Fruit fly (Drosophila melanogaster) whole organism, embryonic: ENCODE data around the gene CG3841.
A peak's percentile ranks its signal among the peaks of the same experiment; 100 is the strongest.

ENCODE experiments used
- Ada2b ChIP-seq: fragments of 200-800 bp; sonication (Bioruptor generic); IDR thresholded peaks from 2 replicates; pipeline ENCODE4 v1.3.6; 2022; ENCODE audit warnings: missing biosample characterization, missing genetic modification characterization
- Bdp1 ChIP-seq: fragments of 200-800 bp; sonication (Bioruptor generic); optimal IDR thresholded peaks from 3 replicates; lab custom pipeline; 2016; ENCODE audit warnings: missing biosample characterization, missing genetic modification characterization
- CG10565 ChIP-seq: fragments of 200-800 bp; sonication (Bioruptor generic); optimal IDR thresholded peaks from 3 replicates; lab custom pipeline; 2016; ENCODE audit warnings: missing biosample characterization, mild to moderate bottlenecking, missing genetic modification characterization
- CG10959 ChIP-seq: fragments of 200-800 bp; sonication (Bioruptor generic); IDR thresholded peaks from 2 replicates; pipeline ENCODE4 v1.3.6; 2022; ENCODE audit warnings: missing biosample characterization, missing genetic modification characterization
- CG12391 ChIP-seq: fragments of 200-800 bp; sonication (Bioruptor generic); optimal IDR thresholded peaks from 3 replicates; lab custom pipeline; 2018; ENCODE audit warnings: missing biosample characterization, mild to moderate bottlenecking, missing genetic modification characterization, moderate library complexity
- CG13624 ChIP-seq: fragments of 200-800 bp; sonication (Bioruptor generic); optimal IDR thresholded peaks from 2 replicates; lab custom pipeline; 2016; ENCODE audit warnings: missing biosample characterization, missing genetic modification characterization
- CG15269 ChIP-seq: fragments of 200-800 bp; sonication (Bioruptor generic); optimal IDR thresholded peaks from 2 replicates; lab custom pipeline; 2018; ENCODE audit warnings: missing biosample characterization, mild to moderate bottlenecking, missing genetic modification characterization, moderate library complexity
- CG15514 ChIP-seq: fragments of 200-800 bp; sonication (Bioruptor generic); optimal IDR thresholded peaks from 3 replicates; lab custom pipeline; 2017; ENCODE audit warnings: missing biosample characterization, missing genetic modification characterization, mild to moderate bottlenecking, moderate library complexity, missing genetic modification reagents
- CG15696 ChIP-seq: fragments of 200-800 bp; sonication (Bioruptor generic); optimal IDR thresholded peaks from 2 replicates; lab custom pipeline; 2019; ENCODE audit warnings: missing biosample characterization, mild to moderate bottlenecking, missing genetic modification characterization, moderate library complexity
- CG1647 ChIP-seq: fragments of 200-800 bp; sonication (Bioruptor generic); optimal IDR thresholded peaks from 3 replicates; lab custom pipeline; 2016; ENCODE audit warnings: missing biosample characterization, missing genetic modification characterization
- CG2889 ChIP-seq: fragments of 200-800 bp; sonication (Bioruptor generic); IDR thresholded peaks from 3 replicates; pipeline ENCODE4 v1.3.6; 2022; ENCODE audit warnings: missing biosample characterization, missing genetic modification characterization
- CG32772 ChIP-seq: fragments of 200-800 bp; sonication (Bioruptor generic); IDR thresholded peaks from 2 replicates; pipeline ENCODE4 v1.3.6; 2022; ENCODE audit warnings: missing biosample characterization, missing genetic modification characterization
- CG34224 ChIP-seq: fragments of 200-800 bp; sonication (Bioruptor generic); IDR thresholded peaks from 3 replicates; pipeline ENCODE4 v1.3.6; 2022; ENCODE audit warnings: missing biosample characterization, missing genetic modification characterization; ENCODE audit not compliant: partially characterized antibody
- CG3838 ChIP-seq: fragments of 200-800 bp; sonication (Bioruptor generic); optimal IDR thresholded peaks from 3 replicates; lab custom pipeline; 2016; ENCODE audit warnings: missing biosample characterization, missing genetic modification characterization
- CG3847 ChIP-seq: fragments of 200-800 bp; sonication (Bioruptor generic); IDR thresholded peaks from 2 replicates; pipeline ENCODE4 v1.3.6; 2022; ENCODE audit warnings: missing biosample characterization, missing genetic modification characterization
- CG6272 ChIP-seq: fragments of 200-800 bp; sonication (Bioruptor generic); IDR thresholded peaks from 2 replicates; pipeline ENCODE4 v1.3.6; 2022; ENCODE audit warnings: missing biosample characterization, missing genetic modification characterization
- CG8765 ChIP-seq: fragments of 200-800 bp; sonication (Bioruptor generic); IDR thresholded peaks from 2 replicates; pipeline ENCODE4 v1.3.6; 2022; ENCODE audit warnings: missing biosample characterization, missing genetic modification characterization
- CG8924 ChIP-seq: fragments of 200-800 bp; optimal IDR thresholded peaks from 3 replicates; lab custom pipeline; 2019; ENCODE audit warnings: missing biosample characterization, mild to moderate bottlenecking, missing genetic modification characterization, moderate library complexity
- CG9727 ChIP-seq: fragments of 200-800 bp; sonication (Bioruptor generic); optimal IDR thresholded peaks from 3 replicates; lab custom pipeline; 2017; ENCODE audit warnings: missing biosample characterization, mild to moderate bottlenecking, missing genetic modification characterization
- CrebB ChIP-seq: fragments of 200-800 bp; sonication (Bioruptor generic); optimal IDR thresholded peaks from 3 replicates; lab custom pipeline; 2018; ENCODE audit warnings: missing biosample characterization, mild to moderate bottlenecking, missing genetic modification characterization
- D19B ChIP-seq: fragments of 200-800 bp; sonication (Bioruptor generic); optimal IDR thresholded peaks from 2 replicates; lab custom pipeline; 2017; ENCODE audit warnings: missing biosample characterization, mild to moderate bottlenecking, missing genetic modification characterization
- Ets65A ChIP-seq: fragments of 200-800 bp; sonication (Bioruptor generic); peaks from one replicate; lab custom pipeline; 2016; ENCODE audit warnings: missing biosample characterization, missing genetic modification characterization
- Hsf ChIP-seq: fragments of 200-800 bp; sonication (Bioruptor generic); optimal IDR thresholded peaks from 3 replicates; lab custom pipeline; 2016; ENCODE audit warnings: missing biosample characterization, missing genetic modification characterization
- MTF-1 ChIP-seq: fragments of 200-800 bp; sonication (Bioruptor generic); optimal IDR thresholded peaks from 2 replicates; lab custom pipeline; 2018; ENCODE audit warnings: missing biosample characterization, mild to moderate bottlenecking, missing genetic modification characterization, borderline replicate concordance
- Neu2 ChIP-seq: fragments of 200-800 bp; sonication (Bioruptor generic); optimal IDR thresholded peaks from 3 replicates; lab custom pipeline; 2016; ENCODE audit warnings: missing biosample characterization, missing genetic modification characterization, borderline replicate concordance
- Optix ChIP-seq: fragments of 200-800 bp; sonication (Bioruptor generic); IDR thresholded peaks from 3 replicates; pipeline ENCODE4 v1.3.6; 2022; ENCODE audit warnings: missing biosample characterization, missing genetic modification characterization
- Side ChIP-seq: fragments of 200-800 bp; sonication (Bioruptor generic); optimal IDR thresholded peaks from 2 replicates; lab custom pipeline; 2016; ENCODE audit warnings: missing biosample characterization, missing genetic modification characterization
- TFAM ChIP-seq: fragments of 200-800 bp; sonication (Bioruptor generic); optimal IDR thresholded peaks from 2 replicates; lab custom pipeline; 2017; ENCODE audit warnings: missing biosample characterization, missing genetic modification characterization, inconsistent platforms
- ab ChIP-seq: fragments of 200-800 bp; sonication (Bioruptor generic); optimal IDR thresholded peaks from 2 replicates; lab custom pipeline; 2016; ENCODE audit warnings: missing biosample characterization, missing genetic modification characterization
- aop ChIP-seq: fragments of 200-800 bp; sonication (Bioruptor generic); IDR thresholded peaks from 2 replicates; pipeline ENCODE4 v1.3.6; 2022; ENCODE audit warnings: missing biosample characterization, missing genetic modification characterization
- ash1 ChIP-seq: fragments of 200-800 bp; sonication (Bioruptor generic); optimal IDR thresholded peaks from 2 replicates; lab custom pipeline; 2018; ENCODE audit warnings: missing biosample characterization, mild to moderate bottlenecking, missing genetic modification characterization
- ato ChIP-seq: fragments of 200-800 bp; sonication (Bioruptor generic); IDR thresholded peaks from 2 replicates; pipeline ENCODE4 v1.3.6; 2022; ENCODE audit warnings: missing biosample characterization, missing genetic modification characterization; ENCODE audit not compliant: partially characterized antibody
- br ChIP-seq: fragments of >200 bp; optimal IDR thresholded peaks from 2 replicates; lab custom pipeline; 2017
- btn ChIP-seq: fragments of 200-800 bp; sonication (Bioruptor generic); optimal IDR thresholded peaks from 2 replicates; lab custom pipeline; 2016; ENCODE audit warnings: missing biosample characterization, missing genetic modification characterization
- cas ChIP-seq: fragments of 200-800 bp; sonication (Bioruptor generic); IDR thresholded peaks from 2 replicates; pipeline ENCODE4 v1.3.6; 2022; ENCODE audit warnings: missing biosample characterization, missing genetic modification characterization
- croc ChIP-seq: fragments of 200-800 bp; sonication (Bioruptor generic); conservative IDR thresholded peaks from 3 replicates; pipeline ENCODE4 v1.3.6; 2022; ENCODE audit warnings: missing biosample characterization, missing genetic modification characterization
- crol ChIP-seq: fragments of 200-800 bp; sonication (Bioruptor generic); IDR thresholded peaks from 2 replicates; pipeline ENCODE4 v1.3.6; 2022; ENCODE audit warnings: missing biosample characterization, missing genetic modification characterization
- danr ChIP-seq: fragments of 200-800 bp; sonication (Bioruptor generic); IDR thresholded peaks from 2 replicates; pipeline ENCODE4 v1.3.6; 2022; ENCODE audit warnings: missing biosample characterization, missing genetic modification characterization
- esg ChIP-seq: fragments of 200-800 bp; sonication (Bioruptor generic); conservative IDR thresholded peaks from 2 replicates; pipeline ENCODE4 v1.3.6; 2022; ENCODE audit warnings: missing biosample characterization, missing genetic modification characterization
- gce ChIP-seq: fragments of 200-800 bp; sonication (Bioruptor generic); IDR thresholded peaks from 3 replicates; pipeline ENCODE4 v1.3.6; 2022; ENCODE audit warnings: missing biosample characterization, missing genetic modification characterization
- gfzf ChIP-seq: fragments of 200-800 bp; sonication (Bioruptor generic); optimal IDR thresholded peaks from 2 replicates; lab custom pipeline; 2016; ENCODE audit warnings: missing biosample characterization, mild to moderate bottlenecking, missing genetic modification characterization, moderate library complexity
- ham ChIP-seq: fragments of 200-800 bp; sonication (Bioruptor generic); IDR thresholded peaks from 2 replicates; pipeline ENCODE4 v1.3.6; 2022; ENCODE audit warnings: missing biosample characterization, missing genetic modification characterization
- otp ChIP-seq: fragments of 200-800 bp; sonication (Bioruptor generic); IDR thresholded peaks from 3 replicates; pipeline ENCODE4, ENCODE4 v1.3.6; 2022; ENCODE audit warnings: missing biosample characterization, missing genetic modification characterization
- pb ChIP-seq: fragments of 200-800 bp; sonication (Bioruptor generic); optimal IDR thresholded peaks from 3 replicates; lab custom pipeline; 2016; ENCODE audit warnings: missing biosample characterization, missing genetic modification characterization
- prd ChIP-seq, 3 experiments: fragments of >200 bp in 2 of 3; fragments of 200-800 bp in 1 of 3; sonication (Bioruptor generic) in 1 of 3; optimal IDR thresholded peaks in 2 of 3; IDR thresholded peaks in 1 of 3; 2 replicates in 2 of 3; 3 replicates in 1 of 3; pipeline versions ENCODE4 v1.3.6 to Lab custom; 2017 to 2022; ENCODE audit warnings: missing biosample characterization in 1 of 3, missing genetic modification characterization in 1 of 3
- pum ChIP-seq: fragments of 200-800 bp; sonication (Bioruptor generic); optimal IDR thresholded peaks from 2 replicates; lab custom pipeline; 2016; ENCODE audit warnings: missing biosample characterization, missing genetic modification characterization
- pzg ChIP-seq: fragments of 200-800 bp; sonication (Bioruptor generic); optimal IDR thresholded peaks from 3 replicates; lab custom pipeline; 2018; ENCODE audit warnings: missing biosample characterization, mild to moderate bottlenecking, missing genetic modification characterization, moderate library complexity
- scrt ChIP-seq: fragments of 200-800 bp; sonication (Bioruptor generic); optimal IDR thresholded peaks from 2 replicates; lab custom pipeline; 2018; ENCODE audit warnings: missing biosample characterization, mild to moderate bottlenecking, missing genetic modification characterization, moderate library complexity
- sim ChIP-seq: fragments of 200-800 bp; sonication (Bioruptor generic); IDR thresholded peaks from 2 replicates; pipeline ENCODE4 v1.3.6; 2022; ENCODE audit warnings: missing biosample characterization, missing genetic modification characterization
- tio ChIP-seq: fragments of 200-800 bp; sonication (Bioruptor generic); optimal IDR thresholded peaks from 2 replicates; lab custom pipeline; 2017; ENCODE audit warnings: missing biosample characterization, missing genetic modification characterization, inconsistent platforms

Gene CG3841

dm6 chr2L:9613006-9613690, 23.9 kb downstream of the CG3841 start, which contains the start of gene Trx2:
Gene Trx2, plus strand, starts transcription at chr2L:9613166.
- TF ChIP-seq br (lab: Kevin White, UChicago) = no peak
- no peak for TF ChIP-seq Ada2b (GFP tag; lab: Robert Waterston, UW)
- TF ChIP-seq CG34224 = no peak; the same call in 2 of the 3 replicates
- no peak for TF ChIP-seq ham (GFP tag; lab: Robert Waterston, UW)
- no peak for TF ChIP-seq CG8924
- no peak for TF ChIP-seq CG32772 (GFP tag; lab: Robert Waterston, UW)
- TF ChIP-seq CG13624 = peak; percentile 62
- TF ChIP-seq MTF-1 (GFP tag; lab: Kevin White, UChicago) = no peak
- TF ChIP-seq pb (GFP tag; lab: Kevin White, UChicago) = no peak
- TF ChIP-seq ato (GFP tag; lab: Robert Waterston, UW) = no peak
- peak; percentile 21; the same call in 1 of the 2 replicates for TF ChIP-seq sim (GFP tag; lab: Robert Waterston, UW)
- TF ChIP-seq prd (optimal IDR thresholded peaks at IDR 0.05; lab: Kevin White, UChicago) = no peak
- no peak for TF ChIP-seq prd (GFP tag; IDR thresholded peaks at IDR 0.05; lab: Robert Waterston, UW)
- no peak for TF ChIP-seq CG15696 (tag; lab: Kevin White, UChicago)
- no peak for TF ChIP-seq CG10959 (GFP tag; lab: Robert Waterston, UW)
- no peak for TF ChIP-seq CG2889 (GFP tag; lab: Robert Waterston, UW)
- TF ChIP-seq Hsf (GFP tag; lab: Kevin White, UChicago) = no peak
- peak; percentile 21 for TF ChIP-seq Side (GFP tag; lab: Kevin White, UChicago)
- no peak for TF ChIP-seq Ets65A (GFP tag; lab: Kevin White, UChicago)
- no peak for TF ChIP-seq CrebB (tag; lab: Kevin White, UChicago)
- TF ChIP-seq CG10565 (GFP tag; lab: Kevin White, UChicago) = no peak
- peak; percentile 56; the same call in 1 of the 3 replicates for TF ChIP-seq otp
- TF ChIP-seq tio (GFP tag; lab: Kevin White, UChicago) = no peak
- TF ChIP-seq esg = no peak
- TF ChIP-seq gfzf (GFP tag; lab: Kevin White, UChicago) = no peak
- TF ChIP-seq btn (GFP tag; lab: Kevin White, UChicago) = no peak
- TF ChIP-seq Bdp1 (GFP tag; lab: Kevin White, UChicago) = no peak
- peak; percentile 24 for TF ChIP-seq CG15514
- TF ChIP-seq CG9727 (GFP tag; lab: Kevin White, UChicago) = no peak
- TF ChIP-seq ab (GFP tag; lab: Kevin White, UChicago) = no peak
- 0 out of 2 replicates have a peak, but pooled peaks have one; percentile 42 for TF ChIP-seq aop
- no peak for TF ChIP-seq TFAM
- TF ChIP-seq cas (GFP tag; lab: Robert Waterston, UW) = no peak
- TF ChIP-seq CG3847 = no peak
- TF ChIP-seq CG3838 (GFP tag; lab: Kevin White, UChicago) = no peak
- peak; percentile 7 for TF ChIP-seq pzg (GFP tag; lab: Kevin White, UChicago)
- TF ChIP-seq D19B (GFP tag; lab: Kevin White, UChicago) = no peak
- TF ChIP-seq ash1 (GFP tag; lab: Kevin White, UChicago) = no peak
- TF ChIP-seq CG6272 (GFP tag; lab: Robert Waterston, UW) = no peak
- no peak for TF ChIP-seq CG8765 (GFP tag; lab: Robert Waterston, UW)
- peak; percentile 51 for TF ChIP-seq scrt (GFP tag; lab: Kevin White, UChicago)
- TF ChIP-seq CG1647 = no peak
- no peak; the same call in 2 of the 3 replicates for TF ChIP-seq gce (GFP tag; lab: Robert Waterston, UW)
- TF ChIP-seq CG15269 (tag; lab: Kevin White, UChicago) = peak; percentile 40
- no peak for TF ChIP-seq pum (GFP tag; lab: Kevin White, UChicago)
- no peak for TF ChIP-seq Optix (GFP tag; lab: Robert Waterston, UW)
- no peak for TF ChIP-seq CG12391 (tag; lab: Kevin White, UChicago)
- TF ChIP-seq croc (GFP tag; lab: Robert Waterston, UW) = no peak
- no peak for TF ChIP-seq crol (GFP tag; lab: Robert Waterston, UW)
- TF ChIP-seq Neu2 = no peak
- TF ChIP-seq danr (GFP tag; lab: Robert Waterston, UW) = no peak
